Worm (Caenorhabditis elegans) whole organism, midembryonic: ENCODE results near the gene clec-173.

Source experiments
- cog-1 ChIP-seq: sonication (generic microtip); optimal IDR thresholded peaks from 2 replicates; lab custom pipeline; 2016; ENCODE audit warnings: missing genetic modification characterization, missing compliant biosample characterization
- flt-1 ChIP-seq: fragments of 200-800 bp; sonication (Bioruptor generic); IDR thresholded peaks from 2 replicates; pipeline ENCODE4 v1.3.6; 2022; ENCODE audit warnings: missing genetic modification characterization, missing compliant biosample characterization
- tab-1 ChIP-seq: fragments of 200-800 bp; sonication (Bioruptor generic); IDR thresholded peaks from 2 replicates; pipeline ENCODE4 v1.3.6; 2022; ENCODE audit warnings: missing genetic modification characterization, missing compliant biosample characterization
- ztf-23 ChIP-seq: fragments of 200-800 bp; sonication (Bioruptor generic); IDR thresholded peaks from 2 replicates; pipeline ENCODE4 v1.3.6; 2022; ENCODE audit warnings: missing genetic modification reagents, missing genetic modification characterization, missing compliant biosample characterization
- ztf-29 ChIP-seq: fragments of 200-800 bp; sonication (Bioruptor generic); IDR thresholded peaks from 2 replicates; pipeline ENCODE4 v1.3.6; 2022; ENCODE audit warnings: missing genetic modification reagents, missing genetic modification characterization, missing compliant biosample characterization

DNA sequence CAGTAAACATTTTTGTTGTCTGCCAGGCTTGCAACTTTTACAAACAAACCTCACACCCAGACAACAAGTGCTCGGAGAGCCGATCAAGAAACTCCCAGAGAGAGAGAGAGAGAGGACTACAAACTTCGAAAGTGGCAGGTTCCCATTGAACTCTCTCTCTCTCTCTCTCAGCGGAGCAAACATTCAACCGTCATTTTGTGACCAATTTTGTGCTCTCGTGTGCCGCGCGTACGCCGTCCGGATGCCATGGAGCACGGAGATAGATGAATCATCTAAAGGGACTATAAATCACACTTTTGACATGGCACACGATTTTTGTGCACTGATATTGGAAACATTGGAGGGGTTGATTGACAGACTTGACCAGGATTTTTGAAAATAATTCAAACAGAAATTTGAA, 41.4 kb upstream of the clec-173 start:
- no peak for TF ChIP-seq tab-1
- no peak for TF ChIP-seq ztf-23 (GFP tag; lab: Robert Waterston, UW)
- no peak for TF ChIP-seq ztf-29 (GFP tag; lab: Robert Waterston, UW)
- no peak for TF ChIP-seq cog-1
- TF ChIP-seq flt-1: no peak
